Worm (Caenorhabditis elegans): ENCODE results near the gene lev-9.

DNA sequence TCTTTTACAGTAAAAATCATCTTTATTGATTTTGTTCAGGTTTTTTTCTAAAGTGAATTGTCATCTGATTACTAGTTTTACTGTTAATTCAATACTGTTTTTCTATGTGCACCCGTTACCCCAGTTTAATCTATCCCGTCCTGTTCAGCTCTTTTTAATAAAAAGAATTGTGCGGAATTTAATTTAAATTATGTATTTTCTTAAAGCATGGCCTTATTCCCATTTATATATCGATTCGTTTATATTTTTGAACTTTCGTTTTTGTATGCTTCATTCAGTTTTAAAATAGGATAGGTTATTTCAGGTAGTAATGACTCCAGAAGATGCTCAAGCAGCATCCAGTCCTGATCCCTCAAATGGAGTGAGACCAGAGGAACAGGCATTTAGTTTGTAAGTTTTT, 24.8 kb downstream of the lev-9 start, which contains the start of gene W05H9.2:
- no peak for TF ChIP-seq ceh-90 (tag; optimal IDR thresholded peaks at IDR 0.05)
- TF ChIP-seq unc-98 (GFP tag; IDR thresholded peaks at IDR 0.05) = no peak

Measured in whole organism, L1 larva.